Worm (Caenorhabditis elegans): ENCODE measurements around the gene cpr-4.

Gene cpr-4

ce11 chrV:6616294-6616693, 1.8 kb downstream of the cpr-4 start:
- TF ChIP-seq dmd-6 (GFP tag; IDR thresholded peaks at IDR 0.05) (peak; percentile 46; the same call in 1 of the 2 replicates), pqm-1 (tag; optimal IDR thresholded peaks at IDR 0.05) (peak; percentile 52), duxl-1 (tag; optimal IDR thresholded peaks at IDR 0.05; ENCODE audit: poor library complexity) (no peak), nhr-28 (tag; optimal IDR thresholded peaks at IDR 0.05) (peak; percentile 95), daf-16 (GFP tag; optimal IDR thresholded peaks at IDR 0.05) (no peak), daf-16 (tag; optimal IDR thresholded peaks at IDR 0.05) (peak; percentile 88)

ce11 chrV:6620809-6621208, 6.3 kb downstream of the cpr-4 start:
- TF ChIP-seq cey-2 (tag; optimal IDR thresholded peaks at IDR 0.05; ENCODE audit: borderline replicate concordance, insufficient read depth) = no peak

- TF ChIP-seq hmg-1.1 (GFP tag; IDR thresholded peaks at IDR 0.05) = no peak
Observed at ce11 chrV:6621894-6622293, 7.4 kb downstream of the cpr-4 start, which contains the start of gene nhr-37. nhr-37 (plus strand) TSS chrV:6622194.

- TF ChIP-seq unc-62 (GFP tag; optimal IDR thresholded peaks at IDR 0.05 in 1 of 2) (no peak), unc-62 (tag; optimal IDR thresholded peaks at IDR 0.05) (no peak), egl-27 (tag; optimal IDR thresholded peaks at IDR 0.05) (no peak)
Observed at ce11 chrV:6626244-6626643, 11.8 kb downstream of the cpr-4 start, which contains the start of gene ppt-1. ppt-1 (minus strand) TSS chrV:6626344.

- no peak for TF ChIP-seq lin-29 (GFP tag; IDR thresholded peaks at IDR 0.05)
- peak; percentile 63 for TF ChIP-seq nhr-11 (tag; optimal IDR thresholded peaks at IDR 0.05)
- TF ChIP-seq nhr-28 (tag; optimal IDR thresholded peaks at IDR 0.05) = no peak
- TF ChIP-seq egl-43 (GFP tag; IDR thresholded peaks at IDR 0.05) = no peak
- peak; percentile 28 for TF ChIP-seq nhr-48 (tag; optimal IDR thresholded peaks at IDR 0.05)
- TF ChIP-seq lim-7 (GFP tag; IDR thresholded peaks at IDR 0.05) = no peak
Observed at ce11 chrV:6630769-6631168, 16.3 kb downstream of the cpr-4 start.

ce11 chrV:6631866-6632265, 17.4 kb downstream of the cpr-4 start:
- TF ChIP-seq aha-1 (tag) = peak; percentile 83
- TF ChIP-seq nhr-76 (tag; optimal IDR thresholded peaks at IDR 0.05) = no peak

- TF ChIP-seq dve-1 (tag; optimal IDR thresholded peaks at IDR 0.05; ENCODE audit: insufficient read depth) = no peak
- TF ChIP-seq ceh-62 (tag; optimal IDR thresholded peaks at IDR 0.05) = no peak
- no peak for TF ChIP-seq zip-2 (tag; optimal IDR thresholded peaks at IDR 0.05)
- no peak for TF ChIP-seq zag-1 (tag; optimal IDR thresholded peaks at IDR 0.05)
- TF ChIP-seq nhr-11 (tag; optimal IDR thresholded peaks at IDR 0.05) = no peak
- no peak for TF ChIP-seq ceh-32 (tag; optimal IDR thresholded peaks at IDR 0.05; ENCODE audit: poor library complexity)
- TF ChIP-seq fkh-10 (GFP tag; optimal IDR thresholded peaks at IDR 0.05) = no peak
- no peak for TF ChIP-seq egl-43 (GFP tag; IDR thresholded peaks at IDR 0.05)
- no peak for TF ChIP-seq dmd-8 (GFP tag; IDR thresholded peaks at IDR 0.05)
- TF ChIP-seq lin-13 (GFP tag; optimal IDR thresholded peaks at IDR 0.05) = no peak
- no peak for TF ChIP-seq ceh-44 (GFP tag; IDR thresholded peaks at IDR 0.05)
- TF ChIP-seq dpl-1 (GFP tag; optimal IDR thresholded peaks at IDR 0.05) = no peak
- TF ChIP-seq lir-3 (tag; optimal IDR thresholded peaks at IDR 0.05) = no peak
- TF ChIP-seq spr-1 (tag; optimal IDR thresholded peaks at IDR 0.05) = no peak
- TF ChIP-seq F10B5.3 (tag; optimal IDR thresholded peaks at IDR 0.05) = no peak
- TF ChIP-seq zfp-3 (GFP tag; conservative IDR thresholded peaks at IDR 0.05) = no peak
- no peak for TF ChIP-seq arid-1 (GFP tag; conservative IDR thresholded peaks at IDR 0.05)
- no peak for TF ChIP-seq saeg-2 (GFP tag; IDR thresholded peaks at IDR 0.05)
- no peak for TF ChIP-seq aha-1 (tag)
Observed at ce11 chrV:6632925-6633324, 18.5 kb downstream of the cpr-4 start, which contains the start of gene scd-2. scd-2 (plus strand) TSS chrV:6633225.
